Fruit fly (Drosophila melanogaster) whole organism, embryonic: ENCODE results near the gene Zdhhc8.

Experiments
- B-H1 ChIP-seq: fragments of 200-800 bp; sonication (Bioruptor generic); IDR thresholded peaks from 3 replicates; pipeline ENCODE4 v1.3.6; 2022; ENCODE audit warnings: missing biosample characterization, missing genetic modification characterization
- CG12104 ChIP-seq: fragments of 200-800 bp; sonication (Bioruptor generic); optimal IDR thresholded peaks from 3 replicates; lab custom pipeline; 2016; ENCODE audit warnings: missing biosample characterization, missing genetic modification characterization
- CG12155 ChIP-seq: fragments of 200-800 bp; sonication (Bioruptor generic); optimal IDR thresholded peaks from 3 replicates; lab custom pipeline; 2016; ENCODE audit warnings: missing biosample characterization, missing genetic modification characterization
- CG12299 ChIP-seq: fragments of 200-800 bp; sonication (Bioruptor generic); optimal IDR thresholded peaks from 2 replicates; lab custom pipeline; 2018; ENCODE audit warnings: missing biosample characterization, mild to moderate bottlenecking, missing genetic modification characterization
- CG13424 ChIP-seq: fragments of 200-800 bp; sonication (Bioruptor generic); optimal IDR thresholded peaks from 2 replicates; lab custom pipeline; 2019; ENCODE audit warnings: missing biosample characterization, mild to moderate bottlenecking, missing genetic modification characterization, moderate library complexity
- CG14050 ChIP-seq: fragments of 200-800 bp; sonication (Bioruptor generic); IDR thresholded peaks from 3 replicates; pipeline ENCODE4 v1.3.6; 2022; ENCODE audit warnings: missing biosample characterization, missing genetic modification characterization
- CG1603 ChIP-seq: fragments of 200-800 bp; sonication (Bioruptor generic); optimal IDR thresholded peaks from 2 replicates; lab custom pipeline; 2019; ENCODE audit warnings: missing biosample characterization, mild to moderate bottlenecking, missing genetic modification characterization, moderate library complexity
- CG16779 ChIP-seq: fragments of 200-800 bp; sonication (Bioruptor generic); IDR thresholded peaks from 2 replicates; pipeline ENCODE4 v1.3.6; 2022; ENCODE audit warnings: missing biosample characterization, missing genetic modification characterization
- CG16813 ChIP-seq: fragments of 200-800 bp; sonication (Bioruptor generic); IDR thresholded peaks from 3 replicates; pipeline ENCODE4 v1.3.6; 2022; ENCODE audit warnings: missing biosample characterization, missing genetic modification characterization; ENCODE audit not compliant: partially characterized antibody
- CG16863 ChIP-seq: fragments of 200-800 bp; sonication (Bioruptor generic); optimal IDR thresholded peaks from 3 replicates; lab custom pipeline; 2016; ENCODE audit warnings: missing biosample characterization, missing genetic modification characterization
- CG18764 ChIP-seq: fragments of 200-800 bp; sonication (Bioruptor generic); optimal IDR thresholded peaks from 3 replicates; lab custom pipeline; 2016; ENCODE audit warnings: missing biosample characterization, missing genetic modification characterization
- CG2129 ChIP-seq: fragments of 200-800 bp; sonication (Bioruptor generic); IDR thresholded peaks from 2 replicates; pipeline ENCODE4 v1.3.6; 2022; ENCODE audit warnings: missing biosample characterization, missing genetic modification characterization; ENCODE audit not compliant: partially characterized antibody
- CG31365 ChIP-seq: fragments of 200-800 bp; sonication (Bioruptor generic); optimal IDR thresholded peaks from 2 replicates; lab custom pipeline; 2018; ENCODE audit warnings: missing biosample characterization, mild to moderate bottlenecking, missing genetic modification characterization
- CG32772 ChIP-seq: fragments of 200-800 bp; sonication (Bioruptor generic); IDR thresholded peaks from 2 replicates; pipeline ENCODE4 v1.3.6; 2022; ENCODE audit warnings: missing biosample characterization, missing genetic modification characterization
- CG3726 ChIP-seq: fragments of 200-800 bp; sonication (Bioruptor generic); IDR thresholded peaks from 3 replicates; pipeline ENCODE4, ENCODE4 v1.3.6; 2022; ENCODE audit warnings: missing biosample characterization, missing genetic modification characterization
- CG7271 ChIP-seq: fragments of 200-800 bp; sonication (Bioruptor generic); optimal IDR thresholded peaks from 2 replicates; lab custom pipeline; 2018; ENCODE audit warnings: missing biosample characterization, mild to moderate bottlenecking, missing genetic modification characterization, moderate library complexity
- CG7556 ChIP-seq: fragments of 200-800 bp; sonication (Bioruptor generic); optimal IDR thresholded peaks from 2 replicates; lab custom pipeline; 2017; ENCODE audit warnings: missing biosample characterization, mild to moderate bottlenecking, missing genetic modification characterization
- CG7928 ChIP-seq: fragments of 200-800 bp; sonication (Bioruptor generic); optimal IDR thresholded peaks from 2 replicates; lab custom pipeline; 2017; ENCODE audit warnings: missing biosample characterization, mild to moderate bottlenecking, missing genetic modification characterization
- CG7987 ChIP-seq: fragments of 200-800 bp; sonication (Bioruptor generic); optimal IDR thresholded peaks from 2 replicates; lab custom pipeline; 2018; ENCODE audit warnings: missing biosample characterization, mild to moderate bottlenecking, missing genetic modification characterization, moderate library complexity
- CG8478 ChIP-seq: fragments of >200 bp; optimal IDR thresholded peaks from 2 replicates; lab custom pipeline; 2018
- CG9609 ChIP-seq: fragments of 200-800 bp; sonication (Bioruptor generic); optimal IDR thresholded peaks from 3 replicates; lab custom pipeline; 2016; ENCODE audit warnings: missing biosample characterization, missing genetic modification characterization
- CrebB ChIP-seq: fragments of 200-800 bp; sonication (Bioruptor generic); optimal IDR thresholded peaks from 3 replicates; lab custom pipeline; 2018; ENCODE audit warnings: missing biosample characterization, mild to moderate bottlenecking, missing genetic modification characterization
- Dip2 ChIP-seq: fragments of 200-800 bp; sonication (Bioruptor generic); IDR thresholded peaks from 2 replicates; pipeline ENCODE4 v1.3.6; 2022; ENCODE audit warnings: missing biosample characterization, missing genetic modification characterization
- Dip3 ChIP-seq: fragments of 200-800 bp; sonication (Bioruptor generic); optimal IDR thresholded peaks from 3 replicates; lab custom pipeline; 2016; ENCODE audit warnings: missing biosample characterization, missing genetic modification characterization
- E2f1 ChIP-seq: fragments of 200-800 bp; sonication (Bioruptor generic); IDR thresholded peaks from 2 replicates; pipeline ENCODE4 v1.3.6; 2022; ENCODE audit warnings: missing biosample characterization, missing genetic modification characterization
- Eip74EF ChIP-seq, 2 experiments: fragments of 200-800 bp in 1 of 2; fragments of >200 bp in 1 of 2; sonication (Bioruptor generic) in 1 of 2; optimal IDR thresholded peaks; 2 replicates each; lab custom pipeline; 2017 to 2019; ENCODE audit warnings: missing biosample characterization in 2 of 2, missing genetic modification characterization in 2 of 2, mild to moderate bottlenecking in 1 of 2, moderate library complexity in 1 of 2
- Ets97D ChIP-seq: fragments of 200-800 bp; sonication (Bioruptor generic); optimal IDR thresholded peaks from 3 replicates; lab custom pipeline; 2016; ENCODE audit warnings: missing biosample characterization, missing genetic modification characterization
- Fer3 ChIP-seq: fragments of 200-800 bp; sonication (Bioruptor generic); optimal IDR thresholded peaks from 2 replicates; lab custom pipeline; 2018; ENCODE audit warnings: missing biosample characterization, mild to moderate bottlenecking, missing genetic modification characterization, moderate library complexity
- Gsc ChIP-seq: fragments of 200-800 bp; sonication (Bioruptor generic); IDR thresholded peaks from 2 replicates; pipeline ENCODE4 v1.3.6; 2022; ENCODE audit warnings: missing biosample characterization, missing genetic modification characterization
- NFAT ChIP-seq: fragments of 200-800 bp; sonication (Bioruptor generic); IDR thresholded peaks from 2 replicates; pipeline ENCODE4 v1.3.6; 2022; ENCODE audit warnings: missing biosample characterization, missing genetic modification characterization
- Spps ChIP-seq: fragments of 200-800 bp; sonication (Bioruptor generic); optimal IDR thresholded peaks from 2 replicates; lab custom pipeline; 2018; ENCODE audit warnings: missing biosample characterization, mild to moderate bottlenecking, missing genetic modification characterization
- ab ChIP-seq: fragments of 200-800 bp; sonication (Bioruptor generic); optimal IDR thresholded peaks from 2 replicates; lab custom pipeline; 2016; ENCODE audit warnings: missing biosample characterization, missing genetic modification characterization
- amos ChIP-seq: fragments of 200-800 bp; sonication (Bioruptor generic); IDR thresholded peaks from 2 replicates; pipeline ENCODE4 v1.3.6; 2022; ENCODE audit warnings: missing biosample characterization, missing genetic modification characterization; ENCODE audit not compliant: partially characterized antibody
- disco-r ChIP-seq: fragments of 200-800 bp; sonication (Bioruptor generic); optimal IDR thresholded peaks from 2 replicates; lab custom pipeline; 2016; ENCODE audit warnings: missing biosample characterization, missing genetic modification characterization
- dmrt99B ChIP-seq: fragments of 200-800 bp; sonication (Bioruptor generic); optimal IDR thresholded peaks from 2 replicates; lab custom pipeline; 2018; ENCODE audit warnings: missing biosample characterization, mild to moderate bottlenecking, missing genetic modification characterization, moderate library complexity
- exex ChIP-seq: fragments of 200-800 bp; sonication (Bioruptor generic); optimal IDR thresholded peaks from 4 replicates; lab custom pipeline; 2018; ENCODE audit warnings: missing biosample characterization, mild to moderate bottlenecking, missing genetic modification characterization, moderate library complexity
- fd102C ChIP-seq: fragments of 200-800 bp; sonication (Bioruptor generic); optimal IDR thresholded peaks from 2 replicates; lab custom pipeline; 2018; ENCODE audit warnings: missing biosample characterization, mild to moderate bottlenecking, missing genetic modification characterization, moderate library complexity
- gcm ChIP-seq: fragments of 200-800 bp; sonication (Bioruptor generic); optimal IDR thresholded peaks from 2 replicates; lab custom pipeline; 2019; ENCODE audit warnings: missing biosample characterization, mild to moderate bottlenecking, missing genetic modification characterization, moderate library complexity
- gsb ChIP-seq: fragments of 200-800 bp; sonication (Bioruptor generic); IDR thresholded peaks from 2 replicates; pipeline ENCODE4 v1.3.6; 2022; ENCODE audit warnings: missing biosample characterization, missing genetic modification characterization
- inv ChIP-seq: fragments of 200-800 bp; sonication (Bioruptor generic); IDR thresholded peaks from 2 replicates; pipeline ENCODE4 v1.3.6; 2022; ENCODE audit warnings: missing biosample characterization, missing genetic modification characterization; ENCODE audit not compliant: partially characterized antibody
- ken ChIP-seq: fragments of 200-800 bp; sonication (Bioruptor generic); IDR thresholded peaks from 3 replicates; pipeline ENCODE4 v1.3.6; 2022; ENCODE audit warnings: missing biosample characterization, missing genetic modification characterization
- oc ChIP-seq: fragments of 200-800 bp; sonication (Bioruptor generic); optimal IDR thresholded peaks from 2 replicates; lab custom pipeline; 2018; ENCODE audit warnings: missing biosample characterization, mild to moderate bottlenecking, missing genetic modification characterization, moderate library complexity
- pum ChIP-seq: fragments of 200-800 bp; sonication (Bioruptor generic); optimal IDR thresholded peaks from 2 replicates; lab custom pipeline; 2016; ENCODE audit warnings: missing biosample characterization, missing genetic modification characterization
- rib ChIP-seq: fragments of 200-800 bp; sonication (Bioruptor generic); IDR thresholded peaks from 2 replicates; pipeline ENCODE4 v1.3.6; 2022; ENCODE audit warnings: missing biosample characterization, missing genetic modification characterization
- run ChIP-seq: fragments of 200-800 bp; sonication (Bioruptor generic); optimal IDR thresholded peaks from 3 replicates; lab custom pipeline; 2018; ENCODE audit warnings: missing biosample characterization, mild to moderate bottlenecking, missing genetic modification characterization
- sens ChIP-seq: fragments of 200-800 bp; sonication (Bioruptor generic); peaks from one replicate; lab custom pipeline; 2016; ENCODE audit warnings: missing biosample characterization, missing genetic modification characterization
- ssp ChIP-seq: fragments of 200-800 bp; sonication (Bioruptor generic); IDR thresholded peaks from 2 replicates; pipeline ENCODE4 v1.3.6; 2022; ENCODE audit warnings: missing biosample characterization, missing genetic modification characterization
- sug ChIP-seq: fragments of 200-800 bp; optimal IDR thresholded peaks from 2 replicates; lab custom pipeline; 2019; ENCODE audit warnings: missing biosample characterization, mild to moderate bottlenecking, missing genetic modification characterization, moderate library complexity
- tup ChIP-seq: fragments of 200-800 bp; sonication (Bioruptor generic); optimal IDR thresholded peaks from 2 replicates; lab custom pipeline; 2016; ENCODE audit warnings: missing biosample characterization, mild to moderate bottlenecking, missing genetic modification characterization, moderate library complexity
- unc-4 ChIP-seq: fragments of 200-800 bp; sonication (Bioruptor generic); IDR thresholded peaks from 2 replicates; pipeline ENCODE4 v1.3.6; 2022; ENCODE audit warnings: missing biosample characterization, missing genetic modification characterization; ENCODE audit not compliant: partially characterized antibody

Zdhhc8 gene

dm6 chrX:9344482-9345106 lies 11.4 kb downstream of the Zdhhc8 start (continued):
- TF ChIP-seq dmrt99B (tag; lab: Kevin White, UChicago) (peak; percentile 70), run (tag; lab: Kevin White, UChicago) (no peak), CG8478 (lab: Kevin White, UChicago) (no peak), CG9609 (GFP tag; lab: Kevin White, UChicago) (peak; percentile 29), Eip74EF (GFP tag; optimal IDR thresholded peaks at IDR 0.05; lab: Kevin White, UChicago) (peak in 1 of 2 experiments; percentile 52), NFAT (GFP tag; lab: Robert Waterston, UW) (no peak), Spps (tag; lab: Kevin White, UChicago) (no peak), gcm (GFP tag; lab: Kevin White, UChicago) (no peak), Ets97D (GFP tag; lab: Kevin White, UChicago) (no peak), CG7271 (no peak), CG2129 (GFP tag; lab: Robert Waterston, UW) (no peak), gsb (GFP tag; lab: Robert Waterston, UW) (0 out of 2 replicates have a peak, but pooled peaks have one; percentile 36), CG16813 (GFP tag; lab: Robert Waterston, UW) (no peak), tup (GFP tag; lab: Kevin White, UChicago) (no peak), E2f1 (GFP tag; lab: Robert Waterston, UW) (no peak; the same call in 1 of the 2 replicates), CG16779 (GFP tag; lab: Robert Waterston, UW) (no peak), CG16863 (GFP tag; lab: Kevin White, UChicago) (peak; percentile 18), ab (GFP tag; lab: Kevin White, UChicago) (no peak), CG12104 (peak; percentile 46), inv (no peak), CG7928 (GFP tag; lab: Kevin White, UChicago) (no peak), CG3726 (no peak), amos (GFP tag; lab: Robert Waterston, UW) (no peak), CG12155 (GFP tag; lab: Kevin White, UChicago) (peak; percentile 43), CG31365 (tag; lab: Kevin White, UChicago) (no peak), disco-r (GFP tag; lab: Kevin White, UChicago) (no peak), rib (no peak), fd102C (GFP tag; lab: Kevin White, UChicago) (no peak), CG32772 (GFP tag; lab: Robert Waterston, UW) (no peak), pum (GFP tag; lab: Kevin White, UChicago) (peak; percentile 29), CG18764 (peak; percentile 14), CG14050 (GFP tag; lab: Robert Waterston, UW) (0 out of 3 replicates have a peak, but pooled peaks have one; percentile 11), Gsc (no peak), CrebB (tag; lab: Kevin White, UChicago) (no peak), oc (tag; lab: Kevin White, UChicago) (no peak), Fer3 (peak; percentile 51), ken (GFP tag; lab: Robert Waterston, UW) (no peak), ssp (no peak), exex (tag; lab: Kevin White, UChicago) (peak; percentile 25), sens (GFP tag; lab: Kevin White, UChicago) (peak; percentile 78), CG7556 (GFP tag; lab: Kevin White, UChicago) (peak; percentile 62), B-H1 (GFP tag; lab: Robert Waterston, UW) (no peak), Dip2 (GFP tag; lab: Robert Waterston, UW) (no peak), CG13424 (tag; lab: Kevin White, UChicago) (peak; percentile 59), CG7987 (GFP tag; lab: Kevin White, UChicago) (no peak), sug (tag; lab: Kevin White, UChicago) (peak; percentile 67), unc-4 (no peak), CG1603 (tag; lab: Kevin White, UChicago) (peak; percentile 6), Dip3 (peak; percentile 61), CG12299 (tag; lab: Kevin White, UChicago) (no peak)
